Worm (Caenorhabditis elegans): Measurements from ENCODE around the gene C18H7.6.

DNA sequence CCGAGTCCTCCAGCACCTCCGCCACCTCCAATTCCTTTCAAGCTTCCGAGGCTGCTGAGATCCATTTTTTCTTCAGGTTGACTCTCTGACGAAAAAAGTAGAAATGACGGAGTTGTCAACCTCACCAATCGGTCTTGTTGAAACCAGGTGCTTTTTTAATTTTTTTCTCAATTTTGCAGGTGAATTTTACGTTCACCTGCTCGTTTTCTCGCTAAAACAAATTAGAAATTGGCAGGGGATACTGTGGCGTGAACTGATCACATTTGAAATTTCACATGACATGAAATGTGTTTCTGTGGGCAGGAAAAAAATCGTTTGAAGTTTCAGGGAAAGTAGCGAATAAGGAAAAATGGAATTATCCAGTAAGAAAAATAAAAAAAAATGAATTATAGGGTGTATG lies at the start of gene C18H7.6:
- TF ChIP-seq tbx-7 (tag; optimal IDR thresholded peaks at IDR 0.05) (no peak), elt-2 (tag; optimal IDR thresholded peaks at IDR 0.05) (no peak), ceh-2 (tag; optimal IDR thresholded peaks at IDR 0.05) (no peak), ceh-24 (tag; optimal IDR thresholded peaks at IDR 0.05) (no peak), ceh-18 (tag; optimal IDR thresholded peaks at IDR 0.05) (no peak), ref-2 (tag; optimal IDR thresholded peaks at IDR 0.05) (no peak), unc-42 (tag; optimal IDR thresholded peaks at IDR 0.05) (no peak), nhr-11 (tag; optimal IDR thresholded peaks at IDR 0.05) (no peak), K09A11.1 (tag; optimal IDR thresholded peaks at IDR 0.05; ENCODE audit: insufficient read depth) (no peak), unc-3 (GFP tag; conservative IDR thresholded peaks at IDR 0.05) (no peak), unc-3 (tag; optimal IDR thresholded peaks at IDR 0.05) (no peak), nhr-232 (tag; optimal IDR thresholded peaks at IDR 0.05) (no peak)

Data from whole organism, late embryonic.